Worm (Caenorhabditis elegans): ENCODE results near the gene pgp-11.

ce11 chrII:8004157-8004556 lies at the start of gene pgp-11:
- no peak for TF ChIP-seq klf-2 (GFP tag; conservative IDR thresholded peaks at IDR 0.05)
- TF ChIP-seq flt-1 (GFP tag; IDR thresholded peaks at IDR 0.05), result no peak
- TF ChIP-seq T22C8.4 (GFP tag; IDR thresholded peaks at IDR 0.05), result no peak
- no peak for TF ChIP-seq ref-1 (GFP tag; conservative IDR thresholded peaks at IDR 0.05)
- TF ChIP-seq tab-1 (GFP tag; IDR thresholded peaks at IDR 0.05), result no peak
- no peak for TF ChIP-seq med-1 (GFP tag; optimal IDR thresholded peaks at IDR 0.05; ENCODE audit: insufficient read depth)
- TF ChIP-seq cog-1 (tag; optimal IDR thresholded peaks at IDR 0.05), result no peak
- TF ChIP-seq ztf-29 (GFP tag; IDR thresholded peaks at IDR 0.05), result no peak
- no peak for TF ChIP-seq ztf-23 (GFP tag; IDR thresholded peaks at IDR 0.05)

Data from whole organism, midembryonic.